Worm (Caenorhabditis elegans) whole organism, young adult: ENCODE results near the gene Y11D7A.8.

Experiments
- C17E4.6 ChIP-seq: fragments of 200-800 bp; sonication (Bioruptor generic); IDR thresholded peaks from 2 replicates; pipeline ENCODE4 v1.3.6; 2022; ENCODE audit warnings: missing genetic modification reagents, missing genetic modification characterization, missing compliant biosample characterization
- F23B12.7 ChIP-seq: sonication (generic microtip); optimal IDR thresholded peaks from 2 replicates; lab custom pipeline; 2017; ENCODE audit warnings: missing genetic modification characterization, mild to moderate bottlenecking, missing compliant biosample characterization, antibody characterized with exemption, moderate library complexity; ENCODE audit not compliant: insufficient read depth
- F33H1.4 ChIP-seq: fragments of 200-800 bp; sonication (Bioruptor generic); IDR thresholded peaks from 2 replicates; pipeline ENCODE4 v1.3.6; 2022; ENCODE audit warnings: missing genetic modification reagents, missing genetic modification characterization, missing compliant biosample characterization
- F37B4.10 ChIP-seq: fragments of 200-800 bp; sonication (Bioruptor generic); IDR thresholded peaks from 2 replicates; pipeline ENCODE4 v1.3.6; 2022; ENCODE audit warnings: missing genetic modification characterization, missing compliant biosample characterization
- F39B2.1 ChIP-seq: fragments of 200-800 bp; sonication (Bioruptor generic); IDR thresholded peaks from 2 replicates; pipeline ENCODE4 v1.3.6; 2022; ENCODE audit warnings: missing genetic modification reagents, missing genetic modification characterization, missing compliant biosample characterization
- F57A8.1 ChIP-seq: fragments of 200-800 bp; sonication (Bioruptor generic); optimal IDR thresholded peaks from 2 replicates; lab custom pipeline; 2018; ENCODE audit warnings: mild to moderate bottlenecking, missing genetic modification characterization, moderate library complexity, missing compliant biosample characterization
- F57C9.4 ChIP-seq: sonication (generic microtip); optimal IDR thresholded peaks from 2 replicates; lab custom pipeline; 2017; ENCODE audit warnings: mild to moderate bottlenecking, missing genetic modification characterization, missing compliant biosample characterization
- K12H6.12 ChIP-seq: fragments of 200-800 bp; sonication (Bioruptor generic); optimal IDR thresholded peaks from 2 replicates; lab custom pipeline; 2018; ENCODE audit warnings: mild to moderate bottlenecking, missing genetic modification characterization, missing compliant biosample characterization
- Y79H2A.3 ChIP-seq: fragments of 200-800 bp; sonication (Bioruptor generic); conservative IDR thresholded peaks from 2 replicates; pipeline ENCODE4 v1.3.6; 2022; ENCODE audit warnings: missing genetic modification reagents, missing genetic modification characterization, missing compliant biosample characterization
- Y95B8A.8 ChIP-seq: fragments of 200-800 bp; sonication (Bioruptor generic); IDR thresholded peaks from 2 replicates; pipeline ENCODE4 v1.3.6; 2022; ENCODE audit warnings: missing genetic modification reagents, missing genetic modification characterization, missing compliant biosample characterization
- bed-2 ChIP-seq: fragments of 200-800 bp; sonication (Bioruptor generic); IDR thresholded peaks from 2 replicates; pipeline ENCODE4 v1.3.6; 2022; ENCODE audit warnings: missing genetic modification reagents, missing genetic modification characterization, missing compliant biosample characterization
- die-1 ChIP-seq: sonication (generic microtip); optimal IDR thresholded peaks from 2 replicates; lab custom pipeline; 2016; ENCODE audit warnings: missing genotype, mild to moderate bottlenecking, missing genetic modification characterization, missing compliant biosample characterization
- dox-1 ChIP-seq: fragments of 200-800 bp; sonication (Bioruptor generic); IDR thresholded peaks from 2 replicates; pipeline ENCODE4 v1.3.6; 2022; ENCODE audit warnings: missing genetic modification reagents, missing genetic modification characterization, missing compliant biosample characterization
- dpl-1 ChIP-seq: fragments of 150-350 bp; optimal IDR thresholded peaks from 2 replicates; lab custom pipeline; 2014; ENCODE audit warnings: missing biosample characterization, missing genetic modification reagents, missing genetic modification characterization
- egrh-3 ChIP-seq: fragments of 200-800 bp; sonication (Bioruptor generic); IDR thresholded peaks from 2 replicates; pipeline ENCODE4 v1.3.6; 2022; ENCODE audit warnings: missing genetic modification reagents, missing genetic modification characterization, missing compliant biosample characterization
- hmg-1.2 ChIP-seq: fragments of 200-800 bp; sonication (Bioruptor generic); IDR thresholded peaks from 2 replicates; pipeline ENCODE4 v1.3.6; 2022; ENCODE audit warnings: missing genetic modification reagents, missing genetic modification characterization, missing compliant biosample characterization
- hmg-20 ChIP-seq: fragments of 200-800 bp; sonication (Bioruptor generic); IDR thresholded peaks from 2 replicates; pipeline ENCODE4 v1.3.6; 2022; ENCODE audit warnings: missing genetic modification reagents, missing genetic modification characterization, missing compliant biosample characterization
- hrde-1 ChIP-seq: sonication (generic microtip); optimal IDR thresholded peaks from 2 replicates; lab custom pipeline; 2016; ENCODE audit warnings: missing genetic modification characterization, mild to moderate bottlenecking, missing compliant biosample characterization, moderate library complexity, missing genotype, missing genetic modification reagents, borderline replicate concordance
- lin-35 ChIP-seq, 3 experiments: fragments of 150-350 bp in 2 of 3; sonication (generic microtip) in 1 of 3; optimal IDR thresholded peaks; 2 replicates each; lab custom pipeline; 2014 to 2018; ENCODE audit warnings: missing biosample characterization in 3 of 3, missing genetic modification characterization in 3 of 3, missing genetic modification reagents in 3 of 3
- lin-40 ChIP-seq: sonication (generic microtip); optimal IDR thresholded peaks from 2 replicates; lab custom pipeline; 2016; ENCODE audit warnings: missing genetic modification characterization, mild to moderate bottlenecking, missing compliant biosample characterization, missing genotype, missing genetic modification reagents
- madf-3 ChIP-seq: fragments of 200-800 bp; sonication (Bioruptor generic); IDR thresholded peaks from 2 replicates; pipeline ENCODE4 v1.3.6; 2022; ENCODE audit warnings: missing genetic modification reagents, missing genetic modification characterization, missing compliant biosample characterization
- madf-6 ChIP-seq: fragments of 200-800 bp; sonication (Bioruptor generic); IDR thresholded peaks from 2 replicates; pipeline ENCODE4 v1.3.6; 2022; ENCODE audit warnings: missing genetic modification reagents, missing genetic modification characterization, missing compliant biosample characterization
- madf-8 ChIP-seq: fragments of 200-800 bp; sonication (Bioruptor generic); conservative IDR thresholded peaks from 2 replicates; pipeline ENCODE4 v1.3.6; 2022; ENCODE audit warnings: missing genetic modification reagents, missing genetic modification characterization, missing compliant biosample characterization
- mcd-1 ChIP-seq: fragments of 200-800 bp; sonication (Bioruptor generic); IDR thresholded peaks from 2 replicates; pipeline ENCODE4 v1.3.6; 2022; ENCODE audit warnings: missing genetic modification reagents, missing genetic modification characterization, missing compliant biosample characterization
- mes-4 ChIP-seq: sonication (generic microtip); optimal IDR thresholded peaks from 2 replicates; lab custom pipeline; 2016; ENCODE audit warnings: missing genotype, missing genetic modification characterization, missing compliant biosample characterization
- mxl-1 ChIP-seq: sonication (generic microtip); optimal IDR thresholded peaks from 2 replicates; lab custom pipeline; 2016; ENCODE audit warnings: missing genetic modification characterization, missing compliant biosample characterization
- nhr-27 ChIP-seq: fragments of 200-800 bp; sonication (Bioruptor generic); optimal IDR thresholded peaks from 2 replicates; lab custom pipeline; 2018; ENCODE audit warnings: mild to moderate bottlenecking, missing genetic modification characterization, moderate library complexity, missing compliant biosample characterization
- nhr-80 ChIP-seq: sonication (generic microtip); optimal IDR thresholded peaks from 2 replicates; lab custom pipeline; 2016; ENCODE audit warnings: missing genetic modification characterization, missing compliant biosample characterization
- nhr-90 ChIP-seq: sonication (generic microtip); optimal IDR thresholded peaks from 2 replicates; lab custom pipeline; 2016; ENCODE audit warnings: missing genotype, mild to moderate bottlenecking, missing genetic modification characterization, missing compliant biosample characterization
- repo-1 ChIP-seq: sonication (generic microtip); optimal IDR thresholded peaks from 2 replicates; lab custom pipeline; 2017; ENCODE audit warnings: mild to moderate bottlenecking, missing genetic modification characterization, missing compliant biosample characterization
- rpc-1 ChIP-seq, 2 experiments: fragments of 150-350 bp in 1 of 2; sonication (generic microtip) in 1 of 2; optimal IDR thresholded peaks; 2 replicates each; lab custom pipeline; 2014 to 2018; ENCODE audit warnings: missing biosample characterization in 1 of 2, missing genetic modification characterization in 1 of 2, missing genetic modification reagents in 1 of 2, missing genotype in 1 of 2
- sea-2 ChIP-seq: fragments of 200-800 bp; sonication (Bioruptor generic); IDR thresholded peaks from 2 replicates; pipeline ENCODE4 v1.3.6; 2022; ENCODE audit warnings: missing genetic modification characterization, missing compliant biosample characterization
- snpc-1.3 ChIP-seq: sonication (generic microtip); optimal IDR thresholded peaks from 2 replicates; lab custom pipeline; 2017; ENCODE audit warnings: missing genetic modification characterization, mild to moderate bottlenecking, missing compliant biosample characterization, antibody characterized with exemption, moderate library complexity, missing genotype, missing genetic modification reagents; ENCODE audit not compliant: insufficient read depth
- xnd-1 ChIP-seq: sonication (generic microtip); optimal IDR thresholded peaks from 2 replicates; lab custom pipeline; 2016; ENCODE audit warnings: missing genotype, missing genetic modification reagents, missing genetic modification characterization, missing compliant biosample characterization
- zfh-2 ChIP-seq: fragments of 200-800 bp; sonication (Bioruptor generic); conservative IDR thresholded peaks from 2 replicates; pipeline ENCODE4 v1.3.6; 2022; ENCODE audit warnings: missing genetic modification reagents, missing genetic modification characterization, missing compliant biosample characterization

The Y11D7A.8 gene

DNA sequence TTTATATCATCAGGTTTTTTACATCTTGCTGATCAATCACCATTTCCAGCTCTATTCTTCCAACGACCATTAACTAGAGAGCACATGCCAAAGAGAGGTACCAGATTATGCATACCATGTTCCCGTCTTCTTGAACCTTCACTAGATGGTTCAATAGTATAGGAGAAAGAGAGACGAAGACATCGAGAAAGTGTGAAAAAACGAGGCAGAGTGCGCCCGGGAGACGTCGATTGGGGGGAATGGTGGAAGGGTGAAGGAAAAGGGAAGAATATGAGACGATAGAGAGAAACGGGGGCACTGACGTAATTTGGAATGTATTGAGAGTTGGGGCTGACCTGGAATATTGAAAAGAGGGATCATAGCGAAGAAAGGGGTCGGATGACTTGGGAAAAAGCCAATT is 16.4 kb downstream of the Y11D7A.8 start:
- TF ChIP-seq rpc-1 (optimal IDR thresholded peaks at IDR 0.05; lab: Kevin White, UChicago) (no peak), rpc-1 (tag; optimal IDR thresholded peaks at IDR 0.05; lab: Kevin White, UChicago) (no peak), nhr-27 (no peak), egrh-3 (GFP tag; lab: Robert Waterston, UW) (peak; percentile 19; the same call in 1 of the 2 replicates), madf-6 (GFP tag; lab: Robert Waterston, UW) (no peak)

DNA sequence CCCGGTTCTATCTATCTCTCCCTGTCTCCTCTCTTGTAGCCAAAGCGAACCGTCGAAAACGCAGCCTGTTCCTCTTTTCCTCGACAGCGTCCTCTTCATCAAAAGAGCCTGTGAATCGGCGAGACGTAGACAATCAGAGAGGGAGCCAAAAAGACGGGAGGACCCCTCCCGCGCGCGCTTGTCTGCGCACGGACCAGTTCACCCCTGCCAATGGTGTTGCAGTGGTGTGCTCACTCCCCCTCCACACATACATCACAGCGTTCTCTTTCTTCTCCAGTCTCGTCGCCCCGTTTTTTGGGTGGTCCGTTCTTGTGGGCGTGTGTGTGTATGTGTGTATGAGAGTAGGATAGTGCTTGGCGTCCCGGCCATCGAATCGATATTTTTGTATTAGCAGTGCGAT is 17.7 kb downstream of the Y11D7A.8 start:
- TF ChIP-seq egrh-3 (GFP tag; lab: Robert Waterston, UW) (peak; percentile 65; the same call in 1 of the 2 replicates), nhr-80 (tag; lab: Kevin White, UChicago) (no peak), die-1 (tag; lab: Kevin White, UChicago) (no peak), K12H6.12 (tag; lab: Kevin White, UChicago) (no peak), hrde-1 (tag; lab: Kevin White, UChicago) (no peak), madf-3 (GFP tag; lab: Robert Waterston, UW) (no peak), F57A8.1 (GFP tag; lab: Kevin White, UChicago) (no peak), hmg-1.2 (GFP tag; lab: Robert Waterston, UW) (peak; percentile 35; the same call in 1 of the 2 replicates), C17E4.6 (GFP tag; lab: Robert Waterston, UW) (0 out of 2 replicates have a peak, but pooled peaks have one; percentile 25)

DNA sequence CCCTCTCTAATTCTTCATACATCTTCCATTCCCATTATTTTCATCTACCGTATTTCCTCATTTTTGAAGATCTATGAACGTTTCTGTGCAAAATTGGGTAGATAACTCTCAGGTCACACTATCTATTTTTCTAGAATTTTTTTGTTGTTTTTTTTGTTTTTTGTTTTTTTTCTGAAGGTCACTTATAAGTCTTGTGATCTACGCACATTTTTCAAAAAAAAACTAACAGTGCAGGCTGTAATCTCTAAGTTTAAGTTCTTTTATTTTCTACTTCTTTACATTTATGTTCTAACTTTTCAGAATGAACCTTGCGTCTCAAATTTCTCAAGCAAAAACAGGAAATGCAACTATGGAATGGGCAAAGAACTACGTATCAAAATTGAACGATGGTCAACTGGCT is 18.6 kb downstream of the Y11D7A.8 start, which contains the start of gene flh-3:
Gene flh-3, plus strand, starts transcription at position 301 of the 400 bp plus-strand sequence.
- TF ChIP-seq sea-2 (GFP tag; lab: Robert Waterston, UW) (no peak), bed-2 (GFP tag; lab: Robert Waterston, UW) (no peak), Y79H2A.3 (GFP tag; lab: Robert Waterston, UW) (no peak), lin-40 (tag; lab: Kevin White, UChicago) (no peak), dpl-1 (no peak), F57C9.4 (tag; lab: Kevin White, UChicago) (no peak), nhr-27 (no peak)

DNA sequence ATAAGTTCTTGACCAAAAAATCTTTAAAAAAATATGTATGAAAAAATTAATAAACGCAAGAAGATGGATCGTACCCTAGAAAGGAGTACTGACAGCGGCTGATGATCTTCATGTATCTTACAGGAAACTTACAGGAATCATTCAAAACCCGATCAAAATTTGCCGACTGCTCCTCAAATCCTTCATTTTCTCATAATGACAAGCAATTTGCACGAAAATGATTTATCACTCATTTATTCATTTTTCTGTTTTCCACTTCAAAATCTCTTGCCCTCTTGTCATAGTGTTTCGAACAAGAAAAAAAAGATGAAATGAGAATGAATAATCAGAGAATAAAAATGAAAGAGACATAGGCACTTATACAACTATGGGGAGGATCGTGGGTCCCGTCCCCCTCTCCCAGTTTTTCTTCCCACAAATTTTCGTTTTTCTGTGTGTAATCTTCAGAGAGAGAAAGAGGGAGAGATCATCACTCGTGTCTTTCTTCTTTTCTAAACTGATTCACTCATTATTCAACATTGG is 22.9 kb downstream of the Y11D7A.8 start, which contains the start of gene nmy-3:
Gene nmy-3, plus strand, starts transcription at position 472 of the 522 bp plus-strand sequence.
- TF ChIP-seq mcd-1 (GFP tag; lab: Robert Waterston, UW) (no peak), nhr-90 (no peak), lin-35 (GFP tag; optimal IDR thresholded peaks at IDR 0.05; lab: Kevin White, UChicago) (no peak), xnd-1 (no peak), F39B2.1 (GFP tag; lab: Robert Waterston, UW) (no peak), F37B4.10 (no peak), repo-1 (no peak), dox-1 (GFP tag; lab: Robert Waterston, UW) (no peak), hmg-20 (GFP tag; lab: Robert Waterston, UW) (no peak), F23B12.7 (no peak), mes-4 (tag; lab: Kevin White, UChicago) (no peak), sea-2 (GFP tag; lab: Robert Waterston, UW) (no peak), mxl-1 (tag; lab: Kevin White, UChicago) (no peak), snpc-1.3 (tag; lab: Kevin White, UChicago) (no peak), die-1 (tag; lab: Kevin White, UChicago) (no peak), Y95B8A.8 (GFP tag; lab: Robert Waterston, UW) (no peak), F33H1.4 (GFP tag; lab: Robert Waterston, UW) (no peak), madf-8 (GFP tag; lab: Robert Waterston, UW) (no peak), C17E4.6 (GFP tag; lab: Robert Waterston, UW) (no peak), zfh-2 (GFP tag; lab: Robert Waterston, UW) (no peak)
- TF ChIP-seq, all 124 proteins: peak for 0
